In the genomic region with DNA sequence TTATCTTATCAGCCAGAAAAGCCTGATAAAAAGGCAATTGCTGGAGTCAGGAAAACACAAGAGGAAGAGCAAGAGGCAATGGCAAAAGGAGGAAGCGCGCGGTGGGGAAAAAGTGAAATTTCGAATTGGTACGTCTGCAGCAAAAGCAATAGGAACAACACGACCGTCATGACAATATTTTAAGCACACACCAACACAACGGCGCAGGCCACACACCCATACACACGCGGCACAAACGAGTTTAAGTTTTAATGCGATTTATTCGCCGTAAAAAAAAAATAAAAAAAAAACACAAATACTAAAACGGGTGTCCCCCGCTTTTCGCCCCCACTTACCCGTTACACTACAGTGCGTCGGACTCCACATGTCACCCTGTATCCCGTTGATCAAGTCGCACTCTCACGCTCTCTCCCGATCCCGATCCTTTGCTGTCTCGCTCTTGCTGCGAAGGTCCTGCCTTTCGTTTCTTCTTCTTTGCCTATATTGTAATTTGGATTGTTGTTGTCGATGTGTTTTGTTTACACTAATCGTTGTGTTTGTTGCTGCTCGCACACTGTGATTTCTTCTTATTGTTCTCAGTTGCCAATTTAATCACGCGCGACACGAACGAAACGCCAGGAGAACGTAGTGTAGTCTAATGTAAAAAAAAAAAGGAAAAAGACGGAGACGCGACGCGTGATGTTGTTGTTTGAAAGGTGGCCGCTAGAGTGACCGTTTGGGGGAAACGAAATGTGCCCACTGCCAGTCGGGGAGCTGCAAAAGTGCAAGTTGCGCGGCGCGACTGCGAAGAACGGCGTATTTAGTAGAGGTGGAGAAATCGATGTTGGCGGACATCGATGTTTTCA, we compare ENCODE assay signal across 2 fruit fly cellular contexts.
TF ChIP-seq lines count a peak whose summit lies in the region.

Gene Rip11 (minus strand): TSS at position 794 of the 845 bp plus-strand sequence.

TF ChIP-seq in whole organism, embryonic, 481 proteins besides CTCF, POLR2A, EP300 and RAD21 (continued from another document and continues in another):
- no peak for TF ChIP-seq Hr39 (optimal IDR thresholded peaks at IDR 0.05; lab: Kevin White, UChicago)
- TF ChIP-seq CG7372 (GFP tag; IDR thresholded peaks at IDR 0.05; lab: Robert Waterston, UW): no peak; the same call in 1 of the 2 replicates
- TF ChIP-seq CkIIα-i1 (GFP tag; IDR thresholded peaks at IDR 0.05; lab: Robert Waterston, UW): no peak
- peak; percentile 28; the same call in 1 of the 2 replicates for TF ChIP-seq seq (GFP tag; IDR thresholded peaks at IDR 0.05; lab: Robert Waterston, UW)
- TF ChIP-seq CG13624 (GFP tag; optimal IDR thresholded peaks at IDR 0.05; lab: Kevin White, UChicago): peak; percentile 58
- no peak for TF ChIP-seq lov (optimal IDR thresholded peaks at IDR 0.05; lab: Kevin White, UChicago)
- TF ChIP-seq lov (GFP tag; IDR thresholded peaks at IDR 0.05; lab: Robert Waterston, UW): no peak
- no peak; the same call in 1 of the 2 replicates for TF ChIP-seq CG2129 (GFP tag; IDR thresholded peaks at IDR 0.05; lab: Robert Waterston, UW; ENCODE audit: partially characterized antibody)
- TF ChIP-seq CG17328 (GFP tag; IDR thresholded peaks at IDR 0.05; lab: Robert Waterston, UW): no peak
- TF ChIP-seq oc (tag; optimal IDR thresholded peaks at IDR 0.05; lab: Kevin White, UChicago): peak; percentile 54
- TF ChIP-seq Fer2 (tag; optimal IDR thresholded peaks at IDR 0.05; lab: Kevin White, UChicago): no peak
- peak; percentile 79 for TF ChIP-seq Rfx (GFP tag; IDR thresholded peaks at IDR 0.05; lab: Robert Waterston, UW)
- peak; percentile 4 for TF ChIP-seq odd (GFP tag; optimal IDR thresholded peaks at IDR 0.05; lab: Kevin White, UChicago)
- TF ChIP-seq CG1792 (GFP tag; optimal IDR thresholded peaks at IDR 0.05; lab: Kevin White, UChicago): no peak
- peak; percentile 41 for TF ChIP-seq CG9797 (GFP tag; optimal IDR thresholded peaks at IDR 0.05; lab: Kevin White, UChicago)
- TF ChIP-seq CG11723 (GFP tag; optimal IDR thresholded peaks at IDR 0.05; lab: Kevin White, UChicago): no peak
- TF ChIP-seq CG3281 (GFP tag; optimal IDR thresholded peaks at IDR 0.05; lab: Kevin White, UChicago): peak; percentile 9
- no peak for TF ChIP-seq ash1 (GFP tag; optimal IDR thresholded peaks at IDR 0.05; lab: Kevin White, UChicago)
- TF ChIP-seq ftz-f1 (GFP tag; optimal IDR thresholded peaks at IDR 0.05; lab: Kevin White, UChicago): no peak
- peak; percentile 85 for TF ChIP-seq CG4360 (GFP tag; IDR thresholded peaks at IDR 0.05; lab: Robert Waterston, UW)
- TF ChIP-seq CG12071 (GFP tag; optimal IDR thresholded peaks at IDR 0.05; lab: Kevin White, UChicago): no peak
- no peak for TF ChIP-seq nerfin-1 (tag; optimal IDR thresholded peaks at IDR 0.05; lab: Kevin White, UChicago)
- TF ChIP-seq pfk (GFP tag; optimal IDR thresholded peaks at IDR 0.05; lab: Kevin White, UChicago): no peak
- TF ChIP-seq CG1647 (GFP tag; optimal IDR thresholded peaks at IDR 0.05; lab: Kevin White, UChicago): no peak
- TF ChIP-seq CG7786 (GFP tag; optimal IDR thresholded peaks at IDR 0.05; lab: Kevin White, UChicago): peak; percentile 27
- no peak for TF ChIP-seq schlank (tag; optimal IDR thresholded peaks at IDR 0.05; lab: Kevin White, UChicago)
- peak; percentile 46 for TF ChIP-seq lbe (GFP tag; optimal IDR thresholded peaks at IDR 0.05; lab: Kevin White, UChicago)
- TF ChIP-seq ase (GFP tag; IDR thresholded peaks at IDR 0.05; lab: Robert Waterston, UW): no peak
- no peak for TF ChIP-seq chinmo (GFP tag; IDR thresholded peaks at IDR 0.05; lab: Robert Waterston, UW; ENCODE audit: partially characterized antibody)
- peak; percentile 15 for TF ChIP-seq CG8924 (tag; optimal IDR thresholded peaks at IDR 0.05; lab: Kevin White, UChicago)
- no peak for TF ChIP-seq Ravus (GFP tag; IDR thresholded peaks at IDR 0.05; lab: Robert Waterston, UW)
- TF ChIP-seq CG1529 (GFP tag; optimal IDR thresholded peaks at IDR 0.05; lab: Kevin White, UChicago): no peak
- 0 out of 3 replicates have a peak, but pooled peaks have one; percentile 28 for TF ChIP-seq CG7963 (GFP tag; IDR thresholded peaks at IDR 0.05; lab: Robert Waterston, UW; ENCODE audit: partially characterized antibody)
- TF ChIP-seq BtbVII (GFP tag; optimal IDR thresholded peaks at IDR 0.05; lab: Kevin White, UChicago): peak; percentile 51
- no peak for TF ChIP-seq tio (GFP tag; optimal IDR thresholded peaks at IDR 0.05; lab: Kevin White, UChicago)
- no peak for TF ChIP-seq tap (tag; optimal IDR thresholded peaks at IDR 0.05; lab: Kevin White, UChicago)
- no peak for TF ChIP-seq cas (GFP tag; IDR thresholded peaks at IDR 0.05; lab: Robert Waterston, UW)
- TF ChIP-seq Gsc (GFP tag; IDR thresholded peaks at IDR 0.05; lab: Robert Waterston, UW): no peak
- TF ChIP-seq Adf1 (GFP tag; IDR thresholded peaks at IDR 0.05; lab: Robert Waterston, UW): no peak; the same call in 1 of the 2 replicates
- no peak for TF ChIP-seq jing (GFP tag; optimal IDR thresholded peaks at IDR 0.05; lab: Kevin White, UChicago)
- peak; percentile 19 for TF ChIP-seq phol (tag; optimal IDR thresholded peaks at IDR 0.05; lab: Kevin White, UChicago)
- peak; percentile 0 for TF ChIP-seq pho (GFP tag; optimal IDR thresholded peaks at IDR 0.05; lab: Kevin White, UChicago)
- TF ChIP-seq D (optimal IDR thresholded peaks at IDR 0.05; lab: Kevin White, UChicago): no peak
- TF ChIP-seq D (GFP tag; optimal IDR thresholded peaks at IDR 0.05; lab: Kevin White, UChicago): no peak
- peak; percentile 48 for TF ChIP-seq kni (GFP tag; optimal IDR thresholded peaks at IDR 0.05; lab: Kevin White, UChicago)
- TF ChIP-seq CG2116 (GFP tag; optimal IDR thresholded peaks at IDR 0.05; lab: Kevin White, UChicago): no peak
- no peak for TF ChIP-seq fu2 (GFP tag; optimal IDR thresholded peaks at IDR 0.05; lab: Kevin White, UChicago)
- TF ChIP-seq NC2α (GFP tag; optimal IDR thresholded peaks at IDR 0.05; lab: Kevin White, UChicago): no peak
- TF ChIP-seq kah (GFP tag; optimal IDR thresholded peaks at IDR 0.05; lab: Kevin White, UChicago): peak; percentile 16
- no peak for TF ChIP-seq CG3407 (GFP tag; optimal IDR thresholded peaks at IDR 0.05; lab: Kevin White, UChicago)
- peak; percentile 4 for TF ChIP-seq Hsf (GFP tag; optimal IDR thresholded peaks at IDR 0.05; lab: Kevin White, UChicago)
- TF ChIP-seq CG3847 (GFP tag; IDR thresholded peaks at IDR 0.05; lab: Robert Waterston, UW): no peak; the same call in 1 of the 2 replicates
- TF ChIP-seq gce (GFP tag; IDR thresholded peaks at IDR 0.05; lab: Robert Waterston, UW): no peak; the same call in 2 of the 3 replicates
- peak; percentile 34 for TF ChIP-seq Fer1 (GFP tag; optimal IDR thresholded peaks at IDR 0.05; lab: Kevin White, UChicago)
- TF ChIP-seq HLHmδ (GFP tag; optimal IDR thresholded peaks at IDR 0.05; lab: Kevin White, UChicago): peak; percentile 24
- no peak for TF ChIP-seq Dp (GFP tag; optimal IDR thresholded peaks at IDR 0.05; lab: Kevin White, UChicago)
- TF ChIP-seq CG12104 (GFP tag; optimal IDR thresholded peaks at IDR 0.05; lab: Kevin White, UChicago): peak; percentile 15
- no peak for TF ChIP-seq CG43689 (GFP tag; IDR thresholded peaks at IDR 0.05; lab: Robert Waterston, UW)
- TF ChIP-seq ewg (GFP tag; optimal IDR thresholded peaks at IDR 0.05; lab: Kevin White, UChicago): no peak
- no peak for TF ChIP-seq CG17361 (GFP tag; IDR thresholded peaks at IDR 0.05; lab: Robert Waterston, UW)
- TF ChIP-seq slbo (GFP tag; IDR thresholded peaks at IDR 0.05; lab: Robert Waterston, UW): peak; percentile 68
- no peak for TF ChIP-seq CG12299 (tag; optimal IDR thresholded peaks at IDR 0.05; lab: Kevin White, UChicago)

TF ChIP-seq in whole organism, prepupa, 60 proteins besides CTCF, POLR2A, EP300 and RAD21 (continued from another document):
- no peak for TF ChIP-seq CG11902 (GFP tag; optimal IDR thresholded peaks at IDR 0.05; lab: Kevin White, UChicago)
- TF ChIP-seq pdm3 (GFP tag; optimal IDR thresholded peaks at IDR 0.05; lab: Kevin White, UChicago): peak; percentile 77
- TF ChIP-seq CG3032 (tag; optimal IDR thresholded peaks at IDR 0.05; lab: Kevin White, UChicago): peak; percentile 49
- peak; percentile 89 for TF ChIP-seq CG6163 (GFP tag; IDR thresholded peaks at IDR 0.05; lab: Robert Waterston, UW)
- peak; percentile 82 for TF ChIP-seq CG6808 (GFP tag; optimal IDR thresholded peaks at IDR 0.05; lab: Kevin White, UChicago)
- TF ChIP-seq CG6854 (GFP tag; optimal IDR thresholded peaks at IDR 0.05; lab: Kevin White, UChicago): peak; percentile 82
- TF ChIP-seq fkh (GFP tag; optimal IDR thresholded peaks at IDR 0.05; lab: Kevin White, UChicago): no peak
- TF ChIP-seq CG10669 (GFP tag; optimal IDR thresholded peaks at IDR 0.05; lab: Kevin White, UChicago): peak; percentile 61
- peak; percentile 59 for TF ChIP-seq cyc (GFP tag; optimal IDR thresholded peaks at IDR 0.05; lab: Kevin White, UChicago)
- peak; percentile 78 for TF ChIP-seq Met (GFP tag; optimal IDR thresholded peaks at IDR 0.05; lab: Kevin White, UChicago)
- peak; percentile 86 for TF ChIP-seq Eip75B (GFP tag; optimal IDR thresholded peaks at IDR 0.05; lab: Kevin White, UChicago)
- peak; percentile 63 for TF ChIP-seq CG11762 (GFP tag; optimal IDR thresholded peaks at IDR 0.05; lab: Kevin White, UChicago; ENCODE audit: insufficient read depth)
